Worm (Caenorhabditis elegans): ENCODE data around the gene F28F9.2.

F28F9.2 gene

ce11 chrIV:3873195-3873594 is 33.7 kb downstream of the F28F9.2 start:
- TF ChIP-seq T22C8.4 (GFP tag; IDR thresholded peaks at IDR 0.05): no peak
- TF ChIP-seq flt-1 (GFP tag; IDR thresholded peaks at IDR 0.05): no peak
- TF ChIP-seq klf-2 (GFP tag; conservative IDR thresholded peaks at IDR 0.05): no peak
- TF ChIP-seq ztf-29 (GFP tag; IDR thresholded peaks at IDR 0.05): no peak
- TF ChIP-seq ztf-23 (GFP tag; IDR thresholded peaks at IDR 0.05): no peak
- no peak for TF ChIP-seq cog-1 (tag; optimal IDR thresholded peaks at IDR 0.05)
- no peak for TF ChIP-seq med-1 (GFP tag; optimal IDR thresholded peaks at IDR 0.05; ENCODE audit: insufficient read depth)
- no peak for TF ChIP-seq ref-1 (GFP tag; conservative IDR thresholded peaks at IDR 0.05)
- no peak for TF ChIP-seq tab-1 (GFP tag; IDR thresholded peaks at IDR 0.05)

DNA sequence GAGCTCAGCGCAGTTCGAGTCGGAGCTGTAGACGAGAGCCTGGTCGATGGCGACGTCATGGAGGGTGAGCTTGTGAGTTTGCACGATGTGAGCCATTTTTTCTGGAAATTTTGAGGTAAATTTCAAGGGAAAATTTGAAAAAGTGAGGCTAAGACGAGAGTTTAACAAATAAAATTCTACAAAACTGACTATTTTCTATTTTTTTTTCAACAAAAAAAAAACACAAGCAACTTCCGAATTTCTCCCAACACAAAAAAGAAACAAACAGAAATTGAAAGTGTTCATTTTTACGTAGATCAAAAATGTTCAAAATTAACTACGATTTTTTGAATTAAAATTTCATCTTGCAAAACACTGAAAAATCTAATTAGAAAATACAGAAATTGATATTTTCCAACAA is 34.2 kb downstream of the F28F9.2 start, which contains the start of gene F37C4.5:
Gene F37C4.5 (minus strand): TSS at position 101 of the 400 bp plus-strand sequence.
- no peak for TF ChIP-seq med-1 (GFP tag; optimal IDR thresholded peaks at IDR 0.05; ENCODE audit: insufficient read depth)
- TF ChIP-seq flt-1 (GFP tag; IDR thresholded peaks at IDR 0.05): no peak
- no peak for TF ChIP-seq ref-1 (GFP tag; conservative IDR thresholded peaks at IDR 0.05)
- TF ChIP-seq T22C8.4 (GFP tag; IDR thresholded peaks at IDR 0.05): no peak
- no peak for TF ChIP-seq cog-1 (tag; optimal IDR thresholded peaks at IDR 0.05)
- TF ChIP-seq ztf-23 (GFP tag; IDR thresholded peaks at IDR 0.05): no peak
- no peak for TF ChIP-seq tab-1 (GFP tag; IDR thresholded peaks at IDR 0.05)
- TF ChIP-seq ztf-29 (GFP tag; IDR thresholded peaks at IDR 0.05): no peak
- TF ChIP-seq klf-2 (GFP tag; conservative IDR thresholded peaks at IDR 0.05): no peak

DNA sequence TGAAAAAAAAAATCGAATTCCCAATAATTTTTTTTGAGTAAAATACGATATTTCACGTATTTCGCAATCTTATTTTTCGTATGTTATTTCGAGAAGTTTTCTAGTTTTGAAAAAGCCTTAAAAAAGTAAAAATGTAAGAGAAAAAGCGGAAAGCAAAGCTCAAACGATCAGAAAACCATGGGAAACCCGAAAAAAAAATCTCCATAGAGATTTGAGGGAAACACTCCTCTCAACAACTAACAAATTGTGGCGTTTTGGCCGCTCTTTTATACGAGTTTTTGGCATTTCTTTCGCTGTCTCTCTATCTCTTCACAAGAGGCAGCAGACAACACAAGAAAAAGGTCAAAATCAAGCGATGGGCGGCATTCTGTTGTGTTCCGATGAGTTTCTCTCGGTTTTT is 34.9 kb downstream of the F28F9.2 start:
- TF ChIP-seq flt-1 (GFP tag; IDR thresholded peaks at IDR 0.05): no peak
- no peak for TF ChIP-seq T22C8.4 (GFP tag; IDR thresholded peaks at IDR 0.05)
- TF ChIP-seq klf-2 (GFP tag; conservative IDR thresholded peaks at IDR 0.05): no peak
- no peak for TF ChIP-seq med-1 (GFP tag; optimal IDR thresholded peaks at IDR 0.05; ENCODE audit: insufficient read depth)
- TF ChIP-seq tab-1 (GFP tag; IDR thresholded peaks at IDR 0.05): no peak
- no peak for TF ChIP-seq ztf-23 (GFP tag; IDR thresholded peaks at IDR 0.05)

DNA sequence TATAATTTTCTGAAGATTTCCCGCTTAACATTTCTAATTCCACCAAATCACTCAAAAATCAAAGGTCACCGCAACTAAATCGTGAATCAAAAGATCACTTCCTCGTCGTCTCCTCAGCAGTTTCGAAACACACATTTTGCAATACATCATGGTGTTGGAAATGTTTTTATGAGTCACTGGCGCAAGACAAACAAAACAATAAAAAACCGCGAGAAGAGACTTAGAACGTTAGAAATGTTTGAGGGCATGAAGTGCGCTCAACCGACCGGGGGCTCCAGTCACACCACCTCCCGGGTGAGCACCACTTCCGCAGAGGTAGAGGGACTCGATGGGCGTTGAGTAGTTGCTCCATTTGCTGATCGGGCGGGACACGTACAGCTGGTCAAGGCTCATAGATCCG is 35.7 kb downstream of the F28F9.2 start:
- TF ChIP-seq flt-1 (GFP tag; IDR thresholded peaks at IDR 0.05) (no peak), ref-1 (GFP tag; conservative IDR thresholded peaks at IDR 0.05) (no peak), ztf-29 (GFP tag; IDR thresholded peaks at IDR 0.05) (no peak), klf-2 (GFP tag; conservative IDR thresholded peaks at IDR 0.05) (no peak)

DNA sequence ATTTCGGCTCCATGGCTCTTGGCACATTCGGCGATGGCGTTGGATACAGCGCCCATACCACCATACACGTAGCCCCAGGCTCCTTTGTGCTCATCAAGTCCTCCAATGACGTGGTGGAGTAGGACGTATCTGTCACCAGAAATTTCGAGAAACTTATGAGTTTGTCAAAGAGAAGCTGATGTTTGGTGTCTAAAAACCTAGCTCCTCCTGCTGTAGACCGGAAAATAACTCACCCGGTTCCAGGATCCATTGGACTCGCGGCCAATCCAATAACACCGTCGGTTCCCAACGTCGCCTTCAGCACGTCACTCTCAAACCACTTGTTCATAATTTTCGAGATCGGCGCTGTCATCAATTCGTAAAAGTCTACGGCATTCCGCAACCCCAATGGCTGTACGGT is 37.4 kb downstream of the F28F9.2 start:
- TF ChIP-seq ztf-29 (GFP tag; IDR thresholded peaks at IDR 0.05) (no peak), med-1 (GFP tag; optimal IDR thresholded peaks at IDR 0.05; ENCODE audit: insufficient read depth) (no peak), ztf-23 (GFP tag; IDR thresholded peaks at IDR 0.05) (no peak), cog-1 (tag; optimal IDR thresholded peaks at IDR 0.05) (no peak), tab-1 (GFP tag; IDR thresholded peaks at IDR 0.05) (no peak), ref-1 (GFP tag; conservative IDR thresholded peaks at IDR 0.05) (no peak)

- no peak for TF ChIP-seq T22C8.4 (GFP tag; IDR thresholded peaks at IDR 0.05)
- TF ChIP-seq med-1 (GFP tag; optimal IDR thresholded peaks at IDR 0.05; ENCODE audit: insufficient read depth): no peak
- no peak for TF ChIP-seq ztf-23 (GFP tag; IDR thresholded peaks at IDR 0.05)
- TF ChIP-seq flt-1 (GFP tag; IDR thresholded peaks at IDR 0.05): no peak
- TF ChIP-seq klf-2 (GFP tag; conservative IDR thresholded peaks at IDR 0.05): no peak
- TF ChIP-seq ztf-29 (GFP tag; IDR thresholded peaks at IDR 0.05): no peak
- TF ChIP-seq tab-1 (GFP tag; IDR thresholded peaks at IDR 0.05): no peak
- TF ChIP-seq ref-1 (GFP tag; conservative IDR thresholded peaks at IDR 0.05): no peak
- no peak for TF ChIP-seq cog-1 (tag; optimal IDR thresholded peaks at IDR 0.05)
These were observed 38.9 kb downstream of the F28F9.2 start, which contains the start of gene F37C4.6 for ce11 chrIV:3878283-3878938. F37C4.6 (minus strand) TSS chrIV:3878333.

DNA sequence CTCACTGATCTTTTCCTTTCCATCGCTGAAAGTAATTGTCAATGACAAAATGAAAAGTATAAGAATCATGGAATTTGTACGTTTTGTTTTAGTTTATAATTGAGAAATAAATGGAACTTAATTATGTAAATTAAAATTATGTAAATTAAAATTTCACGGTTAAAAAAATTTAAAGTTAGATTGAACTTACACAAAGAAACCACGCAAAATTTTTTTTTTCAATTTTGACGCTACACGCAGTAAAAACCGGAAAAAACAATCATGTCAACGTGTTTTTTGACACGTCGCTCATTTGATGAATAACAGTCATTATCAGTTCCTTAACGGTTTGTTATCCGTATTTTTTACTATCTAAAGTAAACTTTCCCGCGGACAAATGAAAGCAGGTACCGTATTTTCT is 41.6 kb downstream of the F28F9.2 start, which contains the start of the genes F37C4.8 and oac-23:
Gene F37C4.8 (minus strand): TSS at position 101 of the 400 bp plus-strand sequence.
Gene oac-23 (plus strand): TSS at position 323 of the 400 bp plus-strand sequence.
- TF ChIP-seq flt-1 (GFP tag; IDR thresholded peaks at IDR 0.05) (no peak), med-1 (GFP tag; optimal IDR thresholded peaks at IDR 0.05; ENCODE audit: insufficient read depth) (no peak), ref-1 (GFP tag; conservative IDR thresholded peaks at IDR 0.05) (no peak), cog-1 (tag; optimal IDR thresholded peaks at IDR 0.05) (no peak), klf-2 (GFP tag; conservative IDR thresholded peaks at IDR 0.05) (no peak), ztf-23 (GFP tag; IDR thresholded peaks at IDR 0.05) (no peak), T22C8.4 (GFP tag; IDR thresholded peaks at IDR 0.05) (no peak), ztf-29 (GFP tag; IDR thresholded peaks at IDR 0.05) (no peak), tab-1 (GFP tag; IDR thresholded peaks at IDR 0.05) (no peak)

DNA sequence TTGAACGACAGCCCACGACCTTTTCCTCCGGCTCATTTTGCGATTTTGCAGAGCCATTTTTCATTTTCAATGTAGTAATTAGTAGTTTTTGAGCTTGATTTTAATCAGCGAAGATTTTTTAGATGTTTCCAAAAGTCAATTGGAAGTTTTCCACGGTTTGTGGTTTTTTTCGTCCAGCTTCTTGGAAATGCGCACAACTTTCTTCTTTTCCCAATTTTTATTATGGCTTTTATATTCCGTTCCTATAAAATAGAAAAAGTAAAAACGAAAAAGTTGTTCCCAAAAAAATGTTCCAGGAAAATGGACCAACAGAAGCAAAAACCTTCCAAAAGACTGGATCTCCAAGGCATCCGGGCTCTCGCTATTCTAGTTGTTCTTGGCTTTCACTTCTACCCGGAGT is 45.8 kb downstream of the F28F9.2 start, which contains the start of gene oac-22:
Gene oac-22 (plus strand): TSS at position 301 of the 400 bp plus-strand sequence.
- TF ChIP-seq ref-1 (GFP tag; conservative IDR thresholded peaks at IDR 0.05) (no peak), ztf-29 (GFP tag; IDR thresholded peaks at IDR 0.05) (no peak)

- TF ChIP-seq ztf-29 (GFP tag; IDR thresholded peaks at IDR 0.05) (no peak), ztf-23 (GFP tag; IDR thresholded peaks at IDR 0.05) (no peak), cog-1 (tag; optimal IDR thresholded peaks at IDR 0.05) (no peak), T22C8.4 (GFP tag; IDR thresholded peaks at IDR 0.05) (no peak), ref-1 (GFP tag; conservative IDR thresholded peaks at IDR 0.05) (no peak), med-1 (GFP tag; optimal IDR thresholded peaks at IDR 0.05; ENCODE audit: insufficient read depth) (no peak), klf-2 (GFP tag; conservative IDR thresholded peaks at IDR 0.05) (no peak), flt-1 (GFP tag; IDR thresholded peaks at IDR 0.05) (no peak), tab-1 (GFP tag; IDR thresholded peaks at IDR 0.05) (no peak)
These were observed 49.4 kb downstream of the F28F9.2 start, which contains the start of gene oac-21 for ce11 chrIV:3888963-3889362. oac-21 (plus strand) TSS chrIV:3889263.
